Worm (Caenorhabditis elegans): ENCODE data around the gene Y50D4B.6.

ce11 chrV:1060219-1060863 is 23.8 kb upstream of the Y50D4B.6 start:
- TF ChIP-seq mab-9 (GFP tag; IDR thresholded peaks at IDR 0.05) (no peak), unc-86 (tag; optimal IDR thresholded peaks at IDR 0.05) (no peak)
